Fruit fly (Drosophila melanogaster): ENCODE measurements around the gene CG14285.

CG14285 gene

dm6 chr3R:18988957-18989818 lies 35.7 kb upstream of the CG14285 start (continued):
- TF ChIP-seq CG10565 (GFP tag; optimal IDR thresholded peaks at IDR 0.05): no peak
- TF ChIP-seq Opbp (GFP tag; IDR thresholded peaks at IDR 0.05; ENCODE audit: partially characterized antibody): 0 out of 3 replicates have a peak, but pooled peaks have one; percentile 10
- no peak for TF ChIP-seq CG10321 (GFP tag; IDR thresholded peaks at IDR 0.05)
- TF ChIP-seq CG7372 (GFP tag; IDR thresholded peaks at IDR 0.05): no peak
- no peak for TF ChIP-seq CG14710 (tag; optimal IDR thresholded peaks at IDR 0.05)
- TF ChIP-seq CG11456 (GFP tag; IDR thresholded peaks at IDR 0.05): no peak
- TF ChIP-seq pfk (GFP tag; optimal IDR thresholded peaks at IDR 0.05): no peak
- no peak for TF ChIP-seq CG16813 (GFP tag; IDR thresholded peaks at IDR 0.05; ENCODE audit: partially characterized antibody)
- no peak for TF ChIP-seq CG15073 (GFP tag; optimal IDR thresholded peaks at IDR 0.05)
- no peak for TF ChIP-seq Max (GFP tag; optimal IDR thresholded peaks at IDR 0.05)
- TF ChIP-seq psq (GFP tag; optimal IDR thresholded peaks at IDR 0.05): no peak
- no peak for TF ChIP-seq CG9727 (GFP tag; optimal IDR thresholded peaks at IDR 0.05)
- TF ChIP-seq Hr51 (GFP tag; optimal IDR thresholded peaks at IDR 0.05): no peak
- TF ChIP-seq crp (GFP tag; optimal IDR thresholded peaks at IDR 0.05): no peak
- no peak for TF ChIP-seq MTF-1 (GFP tag; optimal IDR thresholded peaks at IDR 0.05; ENCODE audit: borderline replicate concordance)
- TF ChIP-seq CG14860 (GFP tag; IDR thresholded peaks at IDR 0.05; ENCODE audit: partially characterized antibody): no peak
- no peak for TF ChIP-seq MBD-R2 (GFP tag; IDR thresholded peaks at IDR 0.05)
- TF ChIP-seq CG3838 (GFP tag; optimal IDR thresholded peaks at IDR 0.05): no peak
- TF ChIP-seq kni (GFP tag; optimal IDR thresholded peaks at IDR 0.05): peak; percentile 89
- TF ChIP-seq sens-2 (GFP tag; IDR thresholded peaks at IDR 0.05): no peak
- no peak for TF ChIP-seq YL-1 (GFP tag; optimal IDR thresholded peaks at IDR 0.05)
- no peak for TF ChIP-seq dan (GFP tag; IDR thresholded peaks at IDR 0.05)
- peak; percentile 86 for TF ChIP-seq CG2199 (GFP tag; IDR thresholded peaks at IDR 0.05)
- no peak for TF ChIP-seq CG16815 (GFP tag; optimal IDR thresholded peaks at IDR 0.05)
- no peak for TF ChIP-seq CG3847 (GFP tag; IDR thresholded peaks at IDR 0.05)
- no peak for TF ChIP-seq Oli (tag; optimal IDR thresholded peaks at IDR 0.05)
- TF ChIP-seq CG11695 (GFP tag; IDR thresholded peaks at IDR 0.05): no peak
- peak in 1 of 2 experiments; percentile 15 for TF ChIP-seq Hr78 (GFP tag; optimal IDR thresholded peaks at IDR 0.05)
- no peak for TF ChIP-seq luna (GFP tag; optimal IDR thresholded peaks at IDR 0.05)
- TF ChIP-seq br (optimal IDR thresholded peaks at IDR 0.05): no peak
- TF ChIP-seq CG7745 (tag; optimal IDR thresholded peaks at IDR 0.05): peak; percentile 22
- no peak for TF ChIP-seq Poxn (GFP tag; IDR thresholded peaks at IDR 0.05)
- TF ChIP-seq dm (GFP tag; optimal IDR thresholded peaks at IDR 0.05): no peak
- TF ChIP-seq CG17568 (GFP tag; optimal IDR thresholded peaks at IDR 0.05): no peak
- TF ChIP-seq Tbp (GFP tag; optimal IDR thresholded peaks at IDR 0.05): no peak
- peak; percentile 67 for TF ChIP-seq abd-A (tag; optimal IDR thresholded peaks at IDR 0.05)
- no peak for TF ChIP-seq Neu2 (GFP tag; optimal IDR thresholded peaks at IDR 0.05; ENCODE audit: borderline replicate concordance)
- no peak for TF ChIP-seq toy (GFP tag; IDR thresholded peaks at IDR 0.05)
- no peak for TF ChIP-seq gt (GFP tag; IDR thresholded peaks at IDR 0.05)
- TF ChIP-seq dati (GFP tag; IDR thresholded peaks at IDR 0.05): no peak
- TF ChIP-seq Deaf1 (tag; optimal IDR thresholded peaks at IDR 0.05): peak; percentile 33
- TF ChIP-seq Xrp1 (GFP tag; IDR thresholded peaks at IDR 0.05): no peak
- no peak for TF ChIP-seq CG7987 (GFP tag; optimal IDR thresholded peaks at IDR 0.05)

Data from whole organism, embryonic.